Fruit fly (Drosophila melanogaster) whole organism, embryonic: ENCODE data around the gene CrebB.

Source experiments
- Abd-B ChIP-seq: fragments of 200-800 bp; sonication (Bioruptor generic); optimal IDR thresholded peaks from 2 replicates; lab custom pipeline; 2018; ENCODE audit warnings: missing biosample characterization, mild to moderate bottlenecking, missing genetic modification characterization, moderate library complexity
- CG10959 ChIP-seq: fragments of 200-800 bp; sonication (Bioruptor generic); IDR thresholded peaks from 2 replicates; pipeline ENCODE4 v1.3.6; 2022; ENCODE audit warnings: missing biosample characterization, missing genetic modification characterization
- CG11398 ChIP-seq: fragments of 200-800 bp; sonication (Bioruptor generic); optimal IDR thresholded peaks from 2 replicates; lab custom pipeline; 2016; ENCODE audit warnings: missing biosample characterization, missing genetic modification characterization
- CG13287 ChIP-seq: fragments of 200-800 bp; sonication (Bioruptor generic); IDR thresholded peaks from 2 replicates; pipeline ENCODE4 v1.3.6; 2022; ENCODE audit warnings: missing biosample characterization, missing genetic modification characterization; ENCODE audit not compliant: partially characterized antibody
- CG15011 ChIP-seq: fragments of 200-800 bp; sonication (Bioruptor generic); optimal IDR thresholded peaks from 3 replicates; lab custom pipeline; 2018; ENCODE audit warnings: missing biosample characterization, mild to moderate bottlenecking, missing genetic modification characterization
- CG1529 ChIP-seq: fragments of 200-800 bp; sonication (Bioruptor generic); optimal IDR thresholded peaks from 3 replicates; lab custom pipeline; 2018; ENCODE audit warnings: missing biosample characterization, missing genetic modification characterization
- CG17361 ChIP-seq: fragments of 200-800 bp; sonication (Bioruptor generic); IDR thresholded peaks from 3 replicates; pipeline ENCODE4 v1.3.6; 2022; ENCODE audit warnings: missing biosample characterization, missing genetic modification characterization
- CG18476 ChIP-seq: fragments of 200-800 bp; sonication (Bioruptor generic); optimal IDR thresholded peaks from 2 replicates; lab custom pipeline; 2016; ENCODE audit warnings: missing biosample characterization, mild to moderate bottlenecking, missing genetic modification characterization
- CG2129 ChIP-seq: fragments of 200-800 bp; sonication (Bioruptor generic); IDR thresholded peaks from 2 replicates; pipeline ENCODE4 v1.3.6; 2022; ENCODE audit warnings: missing biosample characterization, missing genetic modification characterization; ENCODE audit not compliant: partially characterized antibody
- CG33557 ChIP-seq: fragments of 200-800 bp; sonication (Bioruptor generic); optimal IDR thresholded peaks from 2 replicates; lab custom pipeline; 2019; ENCODE audit warnings: missing biosample characterization, mild to moderate bottlenecking, missing genetic modification characterization, moderate library complexity
- CG5180 ChIP-seq: fragments of 200-800 bp; sonication (Bioruptor generic); optimal IDR thresholded peaks from 3 replicates; lab custom pipeline; 2017; ENCODE audit warnings: missing biosample characterization, missing genetic modification characterization, mild to moderate bottlenecking, moderate library complexity, missing genetic modification reagents
- CG7372 ChIP-seq: fragments of 200-800 bp; sonication (Bioruptor generic); IDR thresholded peaks from 2 replicates; pipeline ENCODE4 v1.3.6; 2022; ENCODE audit warnings: missing biosample characterization, missing genetic modification characterization
- CG8290 ChIP-seq, 3 experiments: fragments of 200-800 bp; sonication (Bioruptor generic); optimal IDR thresholded peaks; 2 replicates each; lab custom pipeline; 2016 to 2019; ENCODE audit warnings: missing biosample characterization in 3 of 3, missing genetic modification characterization in 3 of 3, mild to moderate bottlenecking in 2 of 3, moderate library complexity in 1 of 3
- Chrac-16 ChIP-seq: fragments of 200-800 bp; sonication (Bioruptor generic); optimal IDR thresholded peaks from 3 replicates; lab custom pipeline; 2016; ENCODE audit warnings: missing biosample characterization, missing genetic modification characterization
- Dfd ChIP-seq, 2 experiments: fragments of >200 bp; optimal IDR thresholded peaks; 2 replicates each; lab custom pipeline; 2017; ENCODE audit warnings: missing biosample characterization in 2 of 2, missing genetic modification characterization in 2 of 2
- E2f1 ChIP-seq: fragments of 200-800 bp; sonication (Bioruptor generic); IDR thresholded peaks from 2 replicates; pipeline ENCODE4 v1.3.6; 2022; ENCODE audit warnings: missing biosample characterization, missing genetic modification characterization
- ERR ChIP-seq: fragments of 200-800 bp; sonication (Bioruptor generic); optimal IDR thresholded peaks from 2 replicates; lab custom pipeline; 2016; ENCODE audit warnings: missing biosample characterization, missing genetic modification characterization
- HLHmδ ChIP-seq: fragments of 200-800 bp; sonication (Bioruptor generic); optimal IDR thresholded peaks from 2 replicates; lab custom pipeline; 2018; ENCODE audit warnings: missing biosample characterization, mild to moderate bottlenecking, missing genetic modification characterization, moderate library complexity
- Hr78 ChIP-seq, 2 experiments: fragments of 200-800 bp in 1 of 2; fragments of >200 bp in 1 of 2; sonication (Bioruptor generic) in 1 of 2; optimal IDR thresholded peaks; 2 replicates each; lab custom pipeline; 2017 to 2019; ENCODE audit warnings: missing biosample characterization in 2 of 2, missing genetic modification characterization in 2 of 2, mild to moderate bottlenecking in 1 of 2, moderate library complexity in 1 of 2
- Lpt ChIP-seq: fragments of >200 bp; optimal IDR thresholded peaks from 2 replicates; lab custom pipeline; 2018; ENCODE audit warnings: missing biosample characterization, missing genetic modification characterization
- Myb ChIP-seq: fragments of 200-800 bp; sonication (Bioruptor generic); optimal IDR thresholded peaks from 2 replicates; lab custom pipeline; 2016; ENCODE audit warnings: missing biosample characterization, missing genetic modification characterization
- Nf-YB ChIP-seq: fragments of 200-800 bp; sonication (Bioruptor generic); optimal IDR thresholded peaks from 3 replicates; lab custom pipeline; 2019; ENCODE audit warnings: missing biosample characterization, mild to moderate bottlenecking, missing genetic modification characterization, moderate library complexity
- Opbp ChIP-seq: fragments of 200-800 bp; sonication (Bioruptor generic); IDR thresholded peaks from 3 replicates; pipeline ENCODE4 v1.3.6; 2022; ENCODE audit warnings: missing biosample characterization, missing genetic modification characterization; ENCODE audit not compliant: partially characterized antibody
- Rfx ChIP-seq: fragments of 200-800 bp; sonication (Bioruptor generic); IDR thresholded peaks from 2 replicates; pipeline ENCODE4 v1.3.6; 2022; ENCODE audit warnings: missing biosample characterization, missing genetic modification characterization
- Sox100B ChIP-seq: fragments of 200-800 bp; sonication (Bioruptor generic); optimal IDR thresholded peaks from 3 replicates; lab custom pipeline; 2018; ENCODE audit warnings: missing biosample characterization, mild to moderate bottlenecking, missing genetic modification characterization
- Sry-β ChIP-seq: fragments of 200-800 bp; sonication (Bioruptor generic); optimal IDR thresholded peaks from 2 replicates; lab custom pipeline; 2018; ENCODE audit warnings: missing biosample characterization, mild to moderate bottlenecking, missing genetic modification characterization, moderate library complexity
- chif ChIP-seq, 2 experiments: fragments of 200-800 bp; sonication (Bioruptor generic); optimal IDR thresholded peaks; 3 replicates each; lab custom pipeline; 2016; ENCODE audit warnings: missing biosample characterization in 2 of 2, missing genetic modification characterization in 2 of 2
- chm ChIP-seq: fragments of 200-800 bp; sonication (Bioruptor generic); IDR thresholded peaks from 2 replicates; pipeline ENCODE4 v1.3.6; 2022; ENCODE audit warnings: missing biosample characterization, missing genetic modification characterization
- crp ChIP-seq, 2 experiments: fragments of 200-800 bp; sonication (Bioruptor generic); optimal IDR thresholded peaks; 2 replicates in 1 of 2; 3 replicates in 1 of 2; lab custom pipeline; 2017; ENCODE audit warnings: missing biosample characterization in 2 of 2, missing genetic modification characterization in 2 of 2, mild to moderate bottlenecking in 1 of 2, moderate library complexity in 1 of 2
- emc ChIP-seq: fragments of 200-800 bp; sonication (Bioruptor generic); optimal IDR thresholded peaks from 2 replicates; lab custom pipeline; 2016; ENCODE audit warnings: missing biosample characterization, missing genetic modification characterization
- en ChIP-seq: fragments of 200-800 bp; sonication (Bioruptor generic); optimal IDR thresholded peaks from 2 replicates; lab custom pipeline; 2016; ENCODE audit warnings: missing biosample characterization, missing genetic modification characterization
- gem ChIP-seq: fragments of 200-800 bp; sonication (Bioruptor generic); optimal IDR thresholded peaks from 2 replicates; lab custom pipeline; 2019; ENCODE audit warnings: missing biosample characterization, mild to moderate bottlenecking, missing genetic modification characterization, moderate library complexity
- gsb ChIP-seq: fragments of 200-800 bp; sonication (Bioruptor generic); IDR thresholded peaks from 2 replicates; pipeline ENCODE4 v1.3.6; 2022; ENCODE audit warnings: missing biosample characterization, missing genetic modification characterization
- h ChIP-seq: fragments of >200 bp; optimal IDR thresholded peaks from 2 replicates; lab custom pipeline; 2017
- hbn ChIP-seq: fragments of 200-800 bp; sonication (Bioruptor generic); IDR thresholded peaks from 2 replicates; pipeline ENCODE4 v1.3.6; 2022; ENCODE audit warnings: missing biosample characterization, missing genetic modification characterization; ENCODE audit not compliant: partially characterized antibody
- ind ChIP-seq: fragments of 200-800 bp; sonication (Bioruptor generic); optimal IDR thresholded peaks from 3 replicates; lab custom pipeline; 2016; ENCODE audit warnings: missing biosample characterization, missing genetic modification characterization
- nmo ChIP-seq: fragments of 200-800 bp; sonication (Bioruptor generic); optimal IDR thresholded peaks from 2 replicates; lab custom pipeline; 2018; ENCODE audit warnings: missing biosample characterization, mild to moderate bottlenecking, missing genetic modification characterization, moderate library complexity
- nom ChIP-seq: fragments of 200-800 bp; sonication (Bioruptor generic); optimal IDR thresholded peaks from 2 replicates; lab custom pipeline; 2017; ENCODE audit warnings: missing biosample characterization, missing genetic modification characterization, mild to moderate bottlenecking, moderate library complexity, missing genetic modification reagents
- pros ChIP-seq: fragments of 200-800 bp; sonication (Bioruptor generic); optimal IDR thresholded peaks from 3 replicates; lab custom pipeline; 2019; ENCODE audit warnings: missing biosample characterization, mild to moderate bottlenecking, missing genetic modification characterization, moderate library complexity
- sc ChIP-seq, 3 experiments: fragments of >200 bp in 2 of 3; fragments of 200-800 bp in 1 of 3; sonication (Bioruptor generic) in 1 of 3; optimal IDR thresholded peaks; 2 replicates in 2 of 3; 3 replicates in 1 of 3; lab custom pipeline; 2017; ENCODE audit warnings: mild to moderate bottlenecking in 1 of 3, missing biosample characterization in 1 of 3, missing genetic modification characterization in 1 of 3, missing genetic modification reagents in 1 of 3
- scrt ChIP-seq: fragments of 200-800 bp; sonication (Bioruptor generic); optimal IDR thresholded peaks from 2 replicates; lab custom pipeline; 2018; ENCODE audit warnings: missing biosample characterization, mild to moderate bottlenecking, missing genetic modification characterization, moderate library complexity
- tup ChIP-seq: fragments of 200-800 bp; sonication (Bioruptor generic); optimal IDR thresholded peaks from 2 replicates; lab custom pipeline; 2016; ENCODE audit warnings: missing biosample characterization, mild to moderate bottlenecking, missing genetic modification characterization, moderate library complexity
- twi ChIP-seq: fragments of 200-800 bp; optimal IDR thresholded peaks from 2 replicates; lab custom pipeline; 2019; ENCODE audit warnings: missing biosample characterization, mild to moderate bottlenecking, missing genetic modification characterization, moderate library complexity
- unpg ChIP-seq: fragments of 200-800 bp; sonication (Bioruptor generic); optimal IDR thresholded peaks from 3 replicates; lab custom pipeline; 2018; ENCODE audit warnings: missing biosample characterization, mild to moderate bottlenecking, missing genetic modification characterization, moderate library complexity
- vfl ChIP-seq: fragments of 200-800 bp; sonication (Bioruptor generic); optimal IDR thresholded peaks from 2 replicates; lab custom pipeline; 2016; ENCODE audit warnings: missing biosample characterization, missing genetic modification characterization
- zfh1 ChIP-seq: fragments of 200-800 bp; sonication (Bioruptor generic); IDR thresholded peaks from 3 replicates; pipeline ENCODE4 v1.3.6; 2022; ENCODE audit warnings: missing biosample characterization, missing genetic modification characterization

CrebB gene

DNA sequence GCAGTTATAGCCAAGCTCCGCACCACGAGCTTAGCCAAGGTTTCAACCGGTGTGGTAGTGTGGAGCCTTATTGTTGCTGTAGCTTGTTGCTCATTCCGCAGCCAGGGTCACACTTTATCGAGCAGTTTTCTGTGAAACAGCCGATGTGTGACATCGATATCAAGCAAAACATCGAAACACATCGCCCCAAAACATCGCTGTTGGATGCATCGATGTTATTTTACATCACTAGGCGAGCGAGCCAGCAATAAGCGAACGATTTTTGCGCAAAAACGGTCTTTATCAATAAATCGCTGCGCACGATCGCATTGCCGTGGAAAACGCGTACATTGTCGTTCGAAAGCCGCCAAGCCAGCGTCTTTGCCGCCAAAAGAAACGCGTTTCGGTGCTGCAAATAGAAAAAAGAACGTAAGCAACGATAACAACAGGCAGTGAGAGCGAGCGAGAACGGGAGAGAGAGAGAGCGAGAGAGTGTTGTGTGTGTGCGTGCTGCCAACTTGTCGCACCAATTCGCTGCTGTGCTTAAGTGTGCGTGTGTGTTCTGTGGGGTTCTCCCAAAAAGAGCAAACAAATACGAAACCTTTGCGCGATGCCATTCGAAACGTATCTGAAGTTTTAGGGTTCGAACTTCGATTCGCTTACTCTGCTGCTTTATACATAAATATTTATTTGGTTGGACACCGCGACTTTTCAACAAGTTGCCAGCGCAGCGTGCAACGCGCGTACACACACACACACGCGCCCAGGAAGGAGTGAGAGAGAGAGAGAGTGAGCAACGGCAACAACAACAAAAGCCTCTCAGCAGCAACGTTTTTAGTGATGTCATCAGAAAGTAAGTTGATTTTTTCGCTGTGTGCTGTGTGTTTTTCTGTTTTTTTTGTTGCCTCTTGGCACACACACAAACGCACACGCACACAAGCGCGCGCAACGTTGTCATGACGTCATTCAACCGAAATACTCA is 4.9 kb downstream of the CrebB start (continued):
- TF ChIP-seq Sry-β (GFP tag; lab: Kevin White, UChicago) (no peak), emc (GFP tag; lab: Kevin White, UChicago) (no peak), zfh1 (GFP tag; lab: Robert Waterston, UW) (no peak), twi (tag; lab: Kevin White, UChicago) (no peak), HLHmδ (GFP tag; lab: Kevin White, UChicago) (no peak), nmo (GFP tag; lab: Kevin White, UChicago) (peak; percentile 43), CG5180 (GFP tag; lab: Kevin White, UChicago) (peak; percentile 80), CG15011 (GFP tag; lab: Kevin White, UChicago) (no peak), chif (GFP tag; optimal IDR thresholded peaks at IDR 0.05; lab: Kevin White, UChicago) (peak in 1 of 2 experiments; percentile 28), Hr78 (GFP tag; optimal IDR thresholded peaks at IDR 0.05; lab: Kevin White, UChicago) (no peak), CG33557 (GFP tag; lab: Kevin White, UChicago) (no peak), Dfd (GFP tag; optimal IDR thresholded peaks at IDR 0.05; lab: Kevin White, UChicago) (no peak), scrt (GFP tag; lab: Kevin White, UChicago) (peak; percentile 88), tup (GFP tag; lab: Kevin White, UChicago) (no peak), Myb (GFP tag; lab: Kevin White, UChicago) (peak; percentile 79), unpg (peak; percentile 2), en (GFP tag; lab: Kevin White, UChicago) (no peak), Rfx (GFP tag; lab: Robert Waterston, UW) (peak; percentile 70), Chrac-16 (GFP tag; lab: Kevin White, UChicago) (peak; percentile 11), crp (GFP tag; optimal IDR thresholded peaks at IDR 0.05; lab: Kevin White, UChicago) (peak in 1 of 2 experiments; percentile 6), gem (tag; lab: Kevin White, UChicago) (no peak), CG1529 (GFP tag; lab: Kevin White, UChicago) (no peak), gsb (GFP tag; lab: Robert Waterston, UW) (no peak), CG7372 (GFP tag; lab: Robert Waterston, UW) (no peak; the same call in 1 of the 2 replicates), pros (GFP tag; lab: Kevin White, UChicago) (peak; percentile 14), CG17361 (GFP tag; lab: Robert Waterston, UW) (peak; percentile 33; the same call in 1 of the 3 replicates), E2f1 (GFP tag; lab: Robert Waterston, UW) (no peak), hbn (GFP tag; lab: Robert Waterston, UW) (peak; percentile 98), CG11398 (GFP tag; lab: Kevin White, UChicago) (peak; percentile 33), sc (optimal IDR thresholded peaks at IDR 0.05; lab: Kevin White, UChicago) (no peak), sc (GFP tag; optimal IDR thresholded peaks at IDR 0.05; lab: Kevin White, UChicago) (no peak), CG10959 (GFP tag; lab: Robert Waterston, UW) (no peak), vfl (peak; percentile 46), Abd-B (GFP tag; lab: Kevin White, UChicago) (peak; percentile 13), h (lab: Kevin White, UChicago) (no peak), nom (GFP tag; lab: Kevin White, UChicago) (peak; percentile 98), CG2129 (GFP tag; lab: Robert Waterston, UW) (peak; percentile 95), ind (peak; percentile 23), Sox100B (GFP tag; lab: Kevin White, UChicago) (no peak), CG18476 (GFP tag; lab: Kevin White, UChicago) (no peak), Nf-YB (GFP tag; lab: Kevin White, UChicago) (no peak), Lpt (GFP tag; lab: Kevin White, UChicago) (no peak), CG8290 (GFP tag; optimal IDR thresholded peaks at IDR 0.05; lab: Kevin White, UChicago) (peak; percentile 49), CG8290 (tag; optimal IDR thresholded peaks at IDR 0.05; lab: Kevin White, UChicago) (peak in 1 of 2 experiments; percentile 87), Opbp (GFP tag; lab: Robert Waterston, UW) (peak; percentile 99), CG13287 (peak; percentile 99), ERR (GFP tag; lab: Kevin White, UChicago) (no peak), chm (peak; percentile 62; the same call in 1 of the 2 replicates)
